Worm (Caenorhabditis elegans): Measurements from ENCODE around the gene C06C6.8.

ce11 chrV:16017671-16018070 lies 20.7 kb downstream of the C06C6.8 start, which contains the start of gene srx-43:
- TF ChIP-seq tbx-37 (GFP tag; conservative IDR thresholded peaks at IDR 0.05) = no peak
- TF ChIP-seq sea-1 (GFP tag; conservative IDR thresholded peaks at IDR 0.05) = no peak
- TF ChIP-seq ceh-13 (GFP tag; optimal IDR thresholded peaks at IDR 0.05) = no peak
- TF ChIP-seq ama-1 (optimal IDR thresholded peaks at IDR 0.05) = no peak
- no peak for TF ChIP-seq aly-1 (tag; optimal IDR thresholded peaks at IDR 0.05)
- TF ChIP-seq ets-7 (tag; optimal IDR thresholded peaks at IDR 0.05) = no peak
- TF ChIP-seq hmbx-1 (tag; optimal IDR thresholded peaks at IDR 0.05) = no peak
- TF ChIP-seq hnd-1 (tag; optimal IDR thresholded peaks at IDR 0.05) = no peak
- no peak for TF ChIP-seq F13C5.2 (tag; optimal IDR thresholded peaks at IDR 0.05)
- TF ChIP-seq tbx-11 (GFP tag; IDR thresholded peaks at IDR 0.05) = no peak
- TF ChIP-seq flt-1 (GFP tag; IDR thresholded peaks at IDR 0.05) = no peak
- TF ChIP-seq B0310.2 (tag; optimal IDR thresholded peaks at IDR 0.05) = no peak
- no peak for TF ChIP-seq pes-1 (GFP tag; IDR thresholded peaks at IDR 0.05)
- TF ChIP-seq scrt-1 (GFP tag; IDR thresholded peaks at IDR 0.05) = no peak
